Worm (Caenorhabditis elegans) whole organism, L4 larva: ENCODE results near the gene C50F4.4.

Experiments used
- dpl-1 ChIP-seq: fragments of 150-350 bp; optimal IDR thresholded peaks from 2 replicates; lab custom pipeline; 2014; ENCODE audit warnings: missing biosample characterization, missing genetic modification reagents, missing genetic modification characterization
- lsy-2 ChIP-seq, 2 experiments: fragments of 150-350 bp in 1 of 2; sonication (generic microtip) in 1 of 2; optimal IDR thresholded peaks; 2 replicates each; lab custom pipeline; 2014 to 2017; ENCODE audit warnings: missing biosample characterization in 2 of 2, missing genetic modification characterization in 2 of 2
- unc-130 ChIP-seq: sonication (generic microtip); optimal IDR thresholded peaks from 2 replicates; lab custom pipeline; 2016; ENCODE audit warnings: missing genetic modification reagents, missing genetic modification characterization, missing compliant biosample characterization
- unc-62 ChIP-seq, 3 experiments: fragments of 150-350 bp in 1 of 3; sonication (generic microtip); optimal IDR thresholded peaks in 2 of 3; peaks in 1 of 3; 1 replicate in 1 of 3; 2 replicates in 2 of 3; lab custom pipeline; 2014 to 2017; ENCODE audit warnings: missing biosample characterization in 3 of 3, missing genetic modification characterization in 3 of 3, missing genetic modification reagents in 3 of 3, missing genotype in 1 of 3

- TF ChIP-seq unc-130 (GFP tag; lab: Kevin White, UChicago) = no peak
- TF ChIP-seq unc-62 (GFP tag; optimal IDR thresholded peaks at IDR 0.05 in 1 of 2; lab: Kevin White, UChicago) = no peak
- TF ChIP-seq unc-62 (tag; optimal IDR thresholded peaks at IDR 0.05; lab: Kevin White, UChicago) = no peak
- TF ChIP-seq lsy-2 (tag; optimal IDR thresholded peaks at IDR 0.05; lab: Kevin White, UChicago) = no peak
- no peak for TF ChIP-seq dpl-1
Observed at ce11 chrV:9500826-9501451, 35.6 kb upstream of the C50F4.4 start, which contains the start of gene swt-5.
